Fruit fly (Drosophila melanogaster) whole organism, embryonic: ENCODE data around the gene betaNACtes4.
A peak's percentile ranks its signal among the peaks of the same experiment; 100 is the strongest.
"Not testable (repeated sequence)": the region's sequence is repeated elsewhere in the genome, so short reads cannot be mapped to it uniquely, and the experiment has no call there.

Experiments used
- CG12236 ChIP-seq: fragments of 200-800 bp; sonication (Bioruptor generic); optimal IDR thresholded peaks from 2 replicates; lab custom pipeline; 2016; ENCODE audit warnings: missing biosample characterization, missing genetic modification characterization
- CoRest ChIP-seq: fragments of 200-800 bp; sonication (Bioruptor generic); optimal IDR thresholded peaks from 3 replicates; lab custom pipeline; 2018; ENCODE audit warnings: missing biosample characterization, mild to moderate bottlenecking, missing genetic modification characterization, moderate library complexity
- E2f1 ChIP-seq: fragments of 200-800 bp; sonication (Bioruptor generic); IDR thresholded peaks from 2 replicates; pipeline ENCODE4 v1.3.6; 2022; ENCODE audit warnings: missing biosample characterization, missing genetic modification characterization
- Sox102F ChIP-seq: fragments of 200-800 bp; sonication (Bioruptor generic); optimal IDR thresholded peaks from 2 replicates; lab custom pipeline; 2018; ENCODE audit warnings: missing biosample characterization, mild to moderate bottlenecking, missing genetic modification characterization, moderate library complexity
- bbx ChIP-seq: fragments of 200-800 bp; sonication (Bioruptor generic); IDR thresholded peaks from 2 replicates; pipeline ENCODE4 v1.3.6; 2022; ENCODE audit warnings: missing biosample characterization, missing genetic modification characterization; ENCODE audit not compliant: partially characterized antibody
- lab ChIP-seq: fragments of 200-800 bp; sonication (Bioruptor generic); optimal IDR thresholded peaks from 3 replicates; lab custom pipeline; 2017; ENCODE audit warnings: missing biosample characterization, missing genetic modification characterization, mild to moderate bottlenecking, moderate library complexity, missing genetic modification reagents
- rib ChIP-seq: fragments of 200-800 bp; sonication (Bioruptor generic); IDR thresholded peaks from 2 replicates; pipeline ENCODE4 v1.3.6; 2022; ENCODE audit warnings: missing biosample characterization, missing genetic modification characterization

The betaNACtes4 gene

DNA sequence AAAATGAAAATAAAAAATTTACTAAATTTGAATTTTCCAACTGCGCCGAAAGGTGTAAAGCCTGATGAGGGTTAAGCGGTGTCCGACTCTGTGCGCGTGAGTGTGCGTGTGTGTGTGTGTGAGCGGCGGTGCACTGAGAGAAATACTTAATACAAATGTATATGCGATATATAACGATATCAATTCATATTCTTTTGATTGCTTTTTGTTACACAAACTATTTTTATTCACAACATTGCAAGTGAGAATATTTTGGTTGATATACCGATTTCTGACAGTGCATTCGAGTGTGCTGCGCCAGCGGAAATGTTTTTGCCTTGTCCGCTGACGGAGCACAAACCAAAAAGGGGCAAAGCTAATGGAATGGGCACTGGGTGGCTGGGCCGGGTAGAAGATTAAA lies 47.9 kb upstream of the betaNACtes4 start (continued):
- TF ChIP-seq Sox102F (peak; percentile 27), CoRest (tag; lab: Kevin White, UChicago) (no peak), lab (GFP tag; lab: Kevin White, UChicago) (peak; percentile 40), bbx (GFP tag; lab: Robert Waterston, UW) (no peak)

- TF ChIP-seq CG12236 (GFP tag; lab: Kevin White, UChicago); E2f1 (GFP tag; lab: Robert Waterston, UW); rib (GFP tag; lab: Robert Waterston, UW): not testable (repeated sequence)
- TF ChIP-seq, all 482 proteins: peak for 0; not testable (repeated sequence) for 482
These were observed 1.6 kb upstream of the betaNACtes4 start, which contains the start of gene betaNACtes3 for dm6 chrX:14378506-14378905. Gene betaNACtes3, plus strand, starts transcription at chrX:14378806.
